Fruit fly (Drosophila melanogaster) whole organism, embryonic: ENCODE measurements around the gene Pex14.
A peak's percentile ranks its signal among the peaks of the same experiment; 100 is the strongest.

Experiments
- BEAF-32 ChIP-seq: fragments of 200-800 bp; sonication (Bioruptor generic); optimal IDR thresholded peaks from 3 replicates; lab custom pipeline; 2017; ENCODE audit warnings: missing biosample characterization, missing genetic modification characterization, mild to moderate bottlenecking, moderate library complexity, missing genetic modification reagents
- Bgb ChIP-seq: fragments of 200-800 bp; sonication (Bioruptor generic); IDR thresholded peaks from 2 replicates; pipeline ENCODE4 v1.3.6; 2022; ENCODE audit warnings: missing biosample characterization, missing genetic modification characterization; ENCODE audit not compliant: partially characterized antibody
- CG12744 ChIP-seq: fragments of 200-800 bp; sonication (Bioruptor generic); optimal IDR thresholded peaks from 2 replicates; lab custom pipeline; 2016; ENCODE audit warnings: missing biosample characterization, missing genetic modification characterization
- CG13287 ChIP-seq: fragments of 200-800 bp; sonication (Bioruptor generic); IDR thresholded peaks from 2 replicates; pipeline ENCODE4 v1.3.6; 2022; ENCODE audit warnings: missing biosample characterization, missing genetic modification characterization; ENCODE audit not compliant: partially characterized antibody
- CG14710 ChIP-seq: fragments of 200-800 bp; sonication (Bioruptor generic); optimal IDR thresholded peaks from 3 replicates; lab custom pipeline; 2019; ENCODE audit warnings: missing biosample characterization, mild to moderate bottlenecking, missing genetic modification characterization, moderate library complexity
- CG15514 ChIP-seq: fragments of 200-800 bp; sonication (Bioruptor generic); optimal IDR thresholded peaks from 3 replicates; lab custom pipeline; 2017; ENCODE audit warnings: missing biosample characterization, missing genetic modification characterization, mild to moderate bottlenecking, moderate library complexity, missing genetic modification reagents
- CG1603 ChIP-seq: fragments of 200-800 bp; sonication (Bioruptor generic); optimal IDR thresholded peaks from 2 replicates; lab custom pipeline; 2019; ENCODE audit warnings: missing biosample characterization, mild to moderate bottlenecking, missing genetic modification characterization, moderate library complexity
- CG17186 ChIP-seq: fragments of 200-800 bp; sonication (Bioruptor generic); optimal IDR thresholded peaks from 3 replicates; lab custom pipeline; 2017; ENCODE audit warnings: missing biosample characterization, missing genetic modification reagents, missing genetic modification characterization
- CG18764 ChIP-seq: fragments of 200-800 bp; sonication (Bioruptor generic); optimal IDR thresholded peaks from 3 replicates; lab custom pipeline; 2016; ENCODE audit warnings: missing biosample characterization, missing genetic modification characterization
- CG2116 ChIP-seq: fragments of 200-800 bp; sonication (Bioruptor generic); optimal IDR thresholded peaks from 3 replicates; lab custom pipeline; 2018; ENCODE audit warnings: missing biosample characterization, mild to moderate bottlenecking, missing genetic modification characterization
- CG2199 ChIP-seq: fragments of 200-800 bp; sonication (Bioruptor generic); IDR thresholded peaks from 3 replicates; pipeline ENCODE4 v1.3.6; 2022; ENCODE audit warnings: missing biosample characterization, missing genetic modification characterization
- CG33213 ChIP-seq: fragments of 200-800 bp; sonication (Bioruptor generic); optimal IDR thresholded peaks from 3 replicates; lab custom pipeline; 2016; ENCODE audit warnings: missing biosample characterization, missing genetic modification characterization
- CG33557 ChIP-seq: fragments of 200-800 bp; sonication (Bioruptor generic); optimal IDR thresholded peaks from 2 replicates; lab custom pipeline; 2019; ENCODE audit warnings: missing biosample characterization, mild to moderate bottlenecking, missing genetic modification characterization, moderate library complexity
- CG34376 ChIP-seq: fragments of 200-800 bp; sonication (Bioruptor generic); optimal IDR thresholded peaks from 2 replicates; lab custom pipeline; 2018; ENCODE audit warnings: missing biosample characterization, mild to moderate bottlenecking, missing genetic modification characterization
- CG3847 ChIP-seq: fragments of 200-800 bp; sonication (Bioruptor generic); IDR thresholded peaks from 2 replicates; pipeline ENCODE4 v1.3.6; 2022; ENCODE audit warnings: missing biosample characterization, missing genetic modification characterization
- CG6791 ChIP-seq: fragments of 200-800 bp; sonication (Bioruptor generic); IDR thresholded peaks from 3 replicates; pipeline ENCODE4 v1.3.6; 2022; ENCODE audit warnings: missing biosample characterization, missing genetic modification characterization; ENCODE audit not compliant: partially characterized antibody
- CG8359 ChIP-seq: fragments of 200-800 bp; sonication (Bioruptor generic); optimal IDR thresholded peaks from 2 replicates; lab custom pipeline; 2017; ENCODE audit warnings: missing biosample characterization, mild to moderate bottlenecking, missing genetic modification characterization, borderline replicate concordance
- CG9727 ChIP-seq: fragments of 200-800 bp; sonication (Bioruptor generic); optimal IDR thresholded peaks from 3 replicates; lab custom pipeline; 2017; ENCODE audit warnings: missing biosample characterization, mild to moderate bottlenecking, missing genetic modification characterization
- CG9797 ChIP-seq: fragments of 200-800 bp; sonication (Bioruptor generic); optimal IDR thresholded peaks from 3 replicates; lab custom pipeline; 2018; ENCODE audit warnings: missing biosample characterization, mild to moderate bottlenecking, missing genetic modification characterization
- CTCF ChIP-seq: fragments of 200-800 bp; sonication (Bioruptor generic); optimal IDR thresholded peaks from 2 replicates; lab custom pipeline; 2017; ENCODE audit warnings: missing biosample characterization, mild to moderate bottlenecking, missing genetic modification characterization, moderate library complexity
- Dip3 ChIP-seq: fragments of 200-800 bp; sonication (Bioruptor generic); optimal IDR thresholded peaks from 3 replicates; lab custom pipeline; 2016; ENCODE audit warnings: missing biosample characterization, missing genetic modification characterization
- Dp ChIP-seq: fragments of 200-800 bp; sonication (Bioruptor generic); optimal IDR thresholded peaks from 2 replicates; lab custom pipeline; 2018; ENCODE audit warnings: missing biosample characterization, mild to moderate bottlenecking, missing genetic modification characterization, moderate library complexity
- GATAe ChIP-seq: fragments of 200-800 bp; sonication (Bioruptor generic); conservative IDR thresholded peaks from 2 replicates; pipeline ENCODE4 v1.3.6; 2022; ENCODE audit warnings: missing biosample characterization, missing genetic modification characterization
- Hmx ChIP-seq: fragments of 200-800 bp; sonication (Bioruptor generic); optimal IDR thresholded peaks from 2 replicates; lab custom pipeline; 2016; ENCODE audit warnings: missing biosample characterization, missing genetic modification characterization
- Lhr ChIP-seq: fragments of 200-800 bp; sonication (Bioruptor generic); optimal IDR thresholded peaks from 3 replicates; lab custom pipeline; 2017; ENCODE audit warnings: mild to moderate bottlenecking, missing biosample characterization, missing genetic modification reagents, missing genetic modification characterization
- MBD-R2 ChIP-seq: fragments of 200-800 bp; sonication (Bioruptor generic); IDR thresholded peaks from 2 replicates; pipeline ENCODE4 v1.3.6; 2022; ENCODE audit warnings: missing biosample characterization, missing genetic modification characterization
- MESR4 ChIP-seq: fragments of 200-800 bp; sonication (Bioruptor generic); optimal IDR thresholded peaks from 2 replicates; lab custom pipeline; 2018; ENCODE audit warnings: missing biosample characterization, mild to moderate bottlenecking, missing genetic modification characterization, moderate library complexity
- Mad ChIP-seq: fragments of 200-800 bp; sonication (Bioruptor generic); optimal IDR thresholded peaks from 2 replicates; lab custom pipeline; 2016; ENCODE audit warnings: missing biosample characterization, missing genetic modification characterization
- Meics ChIP-seq: fragments of 200-800 bp; sonication (Bioruptor generic); optimal IDR thresholded peaks from 2 replicates; lab custom pipeline; 2017; ENCODE audit warnings: missing biosample characterization, mild to moderate bottlenecking, missing genetic modification characterization
- Opbp ChIP-seq: fragments of 200-800 bp; sonication (Bioruptor generic); IDR thresholded peaks from 3 replicates; pipeline ENCODE4 v1.3.6; 2022; ENCODE audit warnings: missing biosample characterization, missing genetic modification characterization; ENCODE audit not compliant: partially characterized antibody
- Scr ChIP-seq: fragments of 200-800 bp; sonication (Bioruptor generic); IDR thresholded peaks from 2 replicates; pipeline ENCODE4 v1.3.6; 2022; ENCODE audit warnings: missing biosample characterization, missing genetic modification characterization; ENCODE audit not compliant: partially characterized antibody
- Side ChIP-seq: fragments of 200-800 bp; sonication (Bioruptor generic); optimal IDR thresholded peaks from 2 replicates; lab custom pipeline; 2016; ENCODE audit warnings: missing biosample characterization, missing genetic modification characterization
- Sin3A ChIP-seq: fragments of >200 bp; optimal IDR thresholded peaks from 2 replicates; lab custom pipeline; 2018
- Sry-δ ChIP-seq: fragments of 200-800 bp; sonication (Bioruptor generic); optimal IDR thresholded peaks from 2 replicates; lab custom pipeline; 2016; ENCODE audit warnings: missing biosample characterization, missing genetic modification characterization
- Stat92E ChIP-seq, 3 experiments: fragments of >200 bp in 2 of 3; fragments of 200-800 bp in 1 of 3; sonication (Bioruptor generic) in 1 of 3; optimal IDR thresholded peaks; 2 replicates each; lab custom pipeline; 2017 to 2019; ENCODE audit warnings: missing biosample characterization in 3 of 3, missing genetic modification characterization in 3 of 3, mild to moderate bottlenecking in 1 of 3, moderate library complexity in 1 of 3
- Vsx1 ChIP-seq: fragments of 200-800 bp; sonication (Bioruptor generic); optimal IDR thresholded peaks from 2 replicates; lab custom pipeline; 2017; ENCODE audit warnings: missing biosample characterization, mild to moderate bottlenecking, missing genetic modification characterization, missing genetic modification reagents
- amos ChIP-seq: fragments of 200-800 bp; sonication (Bioruptor generic); IDR thresholded peaks from 2 replicates; pipeline ENCODE4 v1.3.6; 2022; ENCODE audit warnings: missing biosample characterization, missing genetic modification characterization; ENCODE audit not compliant: partially characterized antibody
- ara ChIP-seq: fragments of 200-800 bp; sonication (Bioruptor generic); IDR thresholded peaks from 2 replicates; pipeline ENCODE4 v1.3.6; 2022; ENCODE audit warnings: missing biosample characterization, missing genetic modification characterization
- bsh ChIP-seq, 2 experiments: fragments of 200-800 bp; sonication (Bioruptor generic); optimal IDR thresholded peaks; 2 replicates each; lab custom pipeline; 2017 to 2018; ENCODE audit warnings: mild to moderate bottlenecking in 2 of 2, missing biosample characterization in 2 of 2, missing genetic modification characterization in 2 of 2, moderate library complexity in 1 of 2
- cwo ChIP-seq: fragments of 200-800 bp; sonication (Bioruptor generic); optimal IDR thresholded peaks from 3 replicates; lab custom pipeline; 2017; ENCODE audit warnings: missing biosample characterization, missing genetic modification characterization, mild to moderate bottlenecking, moderate library complexity, missing genetic modification reagents
- emc ChIP-seq: fragments of 200-800 bp; sonication (Bioruptor generic); optimal IDR thresholded peaks from 2 replicates; lab custom pipeline; 2016; ENCODE audit warnings: missing biosample characterization, missing genetic modification characterization
- knrl ChIP-seq: fragments of 200-800 bp; sonication (Bioruptor generic); IDR thresholded peaks from 3 replicates; pipeline ENCODE4 v1.3.6; 2022; ENCODE audit warnings: missing biosample characterization, missing genetic modification characterization; ENCODE audit not compliant: partially characterized antibody
- nmo ChIP-seq: fragments of 200-800 bp; sonication (Bioruptor generic); optimal IDR thresholded peaks from 2 replicates; lab custom pipeline; 2018; ENCODE audit warnings: missing biosample characterization, mild to moderate bottlenecking, missing genetic modification characterization, moderate library complexity
- stwl ChIP-seq: fragments of 200-800 bp; sonication (Bioruptor generic); optimal IDR thresholded peaks from 3 replicates; lab custom pipeline; 2018; ENCODE audit warnings: missing biosample characterization, mild to moderate bottlenecking, missing genetic modification characterization, moderate library complexity
- tin ChIP-seq: fragments of 200-800 bp; sonication (Bioruptor generic); optimal IDR thresholded peaks from 3 replicates; lab custom pipeline; 2016; ENCODE audit warnings: missing biosample characterization, missing genetic modification characterization
- trem ChIP-seq: fragments of 200-800 bp; optimal IDR thresholded peaks from 3 replicates; lab custom pipeline; 2019; ENCODE audit warnings: missing biosample characterization, mild to moderate bottlenecking, missing genetic modification characterization, moderate library complexity
- unc-4 ChIP-seq: fragments of 200-800 bp; sonication (Bioruptor generic); IDR thresholded peaks from 2 replicates; pipeline ENCODE4 v1.3.6; 2022; ENCODE audit warnings: missing biosample characterization, missing genetic modification characterization; ENCODE audit not compliant: partially characterized antibody

The Pex14 gene

DNA sequence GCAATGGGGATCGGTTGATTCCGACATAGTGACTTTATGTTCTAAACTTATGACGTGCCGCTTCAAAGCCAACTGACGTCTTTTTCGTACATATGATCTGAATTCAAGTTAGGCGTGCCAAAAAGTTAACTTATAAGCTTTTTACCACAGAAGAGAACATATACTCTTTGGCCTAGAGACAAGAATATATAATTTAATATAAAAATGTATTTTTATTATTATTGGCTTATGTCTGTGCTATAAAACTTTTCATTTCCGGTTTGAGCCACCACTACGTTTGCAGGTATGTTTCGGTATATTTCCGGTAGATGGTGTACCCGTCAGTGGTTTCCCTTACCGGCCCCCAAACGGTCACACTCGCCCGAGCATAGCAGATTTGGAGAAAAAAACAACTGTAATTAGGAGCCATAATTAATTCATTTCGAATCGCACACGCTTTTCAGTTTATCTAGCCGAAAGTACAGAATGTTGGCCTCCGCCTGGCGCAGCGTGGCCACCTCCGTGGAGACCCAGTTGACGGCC is 19.8 kb downstream of the Pex14 start, which contains the start of the genes CG3698 and tzn (continued):
- TF ChIP-seq CG14710 (tag; lab: Kevin White, UChicago) (peak; percentile 93), cwo (no peak), bsh (GFP tag; optimal IDR thresholded peaks at IDR 0.05; lab: Kevin White, UChicago) (peak in 1 of 2 experiments; percentile 89), Mad (GFP tag; lab: Kevin White, UChicago) (peak; percentile 92), CG9727 (GFP tag; lab: Kevin White, UChicago) (peak; percentile 97), Side (GFP tag; lab: Kevin White, UChicago) (peak; percentile 86), Vsx1 (GFP tag; lab: Kevin White, UChicago) (no peak), tin (peak; percentile 89)

DNA sequence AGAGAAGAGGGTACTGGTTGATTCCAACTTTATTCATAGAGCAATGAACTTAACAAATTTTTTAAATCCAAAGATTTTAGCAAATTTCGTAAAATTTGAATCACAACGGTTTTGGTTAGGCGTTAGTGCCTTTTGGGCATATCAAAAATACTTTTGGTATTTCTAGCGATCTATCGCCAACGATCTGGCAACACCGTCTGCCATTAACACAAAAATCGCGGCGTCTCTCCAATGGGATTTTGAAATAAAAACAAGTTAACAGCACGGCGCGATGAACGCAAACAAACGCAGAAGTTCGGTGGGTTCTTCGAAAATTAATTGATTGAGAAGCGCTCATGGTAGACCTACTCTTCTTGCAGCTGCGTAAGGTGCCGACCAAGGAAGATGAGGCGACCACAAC is 21.6 kb downstream of the Pex14 start, which contains the start of gene Spc105R:
Gene Spc105R (plus strand): TSS at position 203 of the 400 bp plus-strand sequence.
- TF ChIP-seq amos (peak; percentile 31; the same call in 1 of the 2 replicates), CG2116 (GFP tag; lab: Kevin White, UChicago) (peak; percentile 32), CG3847 (GFP tag; lab: Robert Waterston, UW) (0 out of 2 replicates have a peak, but pooled peaks have one; percentile 25), MESR4 (peak; percentile 41), CG9797 (GFP tag; lab: Kevin White, UChicago) (peak; percentile 82), CG6791 (GFP tag; lab: Robert Waterston, UW) (peak; percentile 43; the same call in 2 of the 3 replicates), ara (GFP tag; lab: Robert Waterston, UW) (no peak), unc-4 (GFP tag; lab: Robert Waterston, UW) (peak; percentile 50), CG34376 (GFP tag; lab: Kevin White, UChicago) (no peak), CG17186 (GFP tag; lab: Kevin White, UChicago) (peak; percentile 9), Stat92E (GFP tag; optimal IDR thresholded peaks at IDR 0.05; lab: Kevin White, UChicago) (peak in 1 of 3 experiments; percentile 9), Meics (GFP tag; lab: Kevin White, UChicago) (no peak), Dip3 (GFP tag; lab: Kevin White, UChicago) (no peak), Sry-δ (GFP tag; lab: Kevin White, UChicago) (peak; percentile 62), Dp (GFP tag; lab: Kevin White, UChicago) (peak; percentile 86), Opbp (GFP tag; lab: Robert Waterston, UW) (peak; percentile 57; the same call in 1 of the 3 replicates), knrl (0 out of 3 replicates have a peak, but pooled peaks have one; percentile 12), CG12744 (GFP tag; lab: Kevin White, UChicago) (no peak), Hmx (GFP tag; lab: Kevin White, UChicago) (no peak), trem (peak; percentile 76), nmo (GFP tag; lab: Kevin White, UChicago) (peak; percentile 31), CG33557 (GFP tag; lab: Kevin White, UChicago) (no peak), CG33213 (peak; percentile 73), Scr (peak; percentile 39), CG15514 (GFP tag; lab: Kevin White, UChicago) (peak; percentile 25), emc (GFP tag; lab: Kevin White, UChicago) (no peak), CG14710 (tag; lab: Kevin White, UChicago) (peak; percentile 52), GATAe (no peak), CG13287 (GFP tag; lab: Robert Waterston, UW) (peak; percentile 56; the same call in 1 of the 2 replicates), CTCF (GFP tag; lab: Kevin White, UChicago) (peak; percentile 46), Bgb (GFP tag; lab: Robert Waterston, UW) (peak; percentile 23; the same call in 1 of the 2 replicates), CG2199 (GFP tag; lab: Robert Waterston, UW) (no peak), CG8359 (GFP tag; lab: Kevin White, UChicago) (peak; percentile 22), CG18764 (GFP tag; lab: Kevin White, UChicago) (no peak), BEAF-32 (GFP tag; lab: Kevin White, UChicago) (peak; percentile 55), MBD-R2 (GFP tag; lab: Robert Waterston, UW) (peak; percentile 74), stwl (tag; lab: Kevin White, UChicago) (peak; percentile 47), Sin3A (lab: Kevin White, UChicago) (peak; percentile 47), Lhr (GFP tag; lab: Kevin White, UChicago) (peak; percentile 96), CG1603 (tag; lab: Kevin White, UChicago) (peak; percentile 80)
